Fruit fly (Drosophila melanogaster): Measurements from ENCODE around the gene CG14042.
A peak's percentile ranks its signal among the peaks of the same experiment; 100 is the strongest.

CG14042 gene

DNA sequence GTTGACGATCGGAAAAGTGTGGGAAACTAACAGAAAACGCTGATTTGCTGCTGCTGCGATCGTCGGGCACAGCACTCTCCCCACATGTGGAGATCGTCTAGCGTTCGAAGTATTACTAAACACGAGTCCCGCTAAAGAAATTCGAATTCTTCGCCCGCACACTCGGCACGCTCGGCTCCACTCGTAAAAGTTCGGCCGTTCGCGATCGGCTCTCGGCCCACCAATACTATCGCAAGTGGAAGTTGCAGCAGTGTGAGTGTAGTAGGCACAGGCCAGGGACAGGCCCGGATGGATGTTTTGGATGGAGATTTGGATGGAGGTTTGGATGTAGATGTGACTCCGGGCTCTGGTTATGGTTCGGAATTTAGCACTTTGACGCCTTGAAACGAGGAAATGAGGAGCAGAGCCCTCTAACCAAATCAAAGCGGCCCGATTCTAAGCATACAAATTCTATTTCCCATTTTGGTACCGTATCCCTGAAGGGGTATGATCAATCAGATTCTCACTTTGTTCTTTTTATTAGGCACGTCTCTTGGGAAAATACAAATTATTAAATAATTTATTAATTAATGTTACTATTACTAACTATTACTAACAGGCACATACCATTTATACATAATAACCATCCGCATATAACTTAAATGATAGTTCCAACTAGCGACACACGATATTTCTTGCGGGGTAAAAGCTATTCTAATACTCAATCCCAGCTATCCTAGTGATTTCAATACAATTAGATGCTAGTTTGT is 10.0 kb upstream of the CG14042 start (continued):
- TF ChIP-seq CG18262 (tag; optimal IDR thresholded peaks at IDR 0.05) (peak; percentile 0), dysf (GFP tag; IDR thresholded peaks at IDR 0.05) (no peak; the same call in 2 of the 3 replicates), esg (GFP tag; conservative IDR thresholded peaks at IDR 0.05) (no peak), az2 (GFP tag; optimal IDR thresholded peaks at IDR 0.05) (no peak), Jarid2 (GFP tag; optimal IDR thresholded peaks at IDR 0.05) (peak; percentile 33), gem (tag; optimal IDR thresholded peaks at IDR 0.05) (peak; percentile 44), Nf-YB (GFP tag; optimal IDR thresholded peaks at IDR 0.05) (peak; percentile 35), Doc3 (GFP tag; IDR thresholded peaks at IDR 0.05; ENCODE audit: partially characterized antibody) (0 out of 3 replicates have a peak, but pooled peaks have one; percentile 30), CG9437 (GFP tag; optimal IDR thresholded peaks at IDR 0.05) (no peak), CG34422 (GFP tag; IDR thresholded peaks at IDR 0.05) (0 out of 3 replicates have a peak, but pooled peaks have one; percentile 20)

DNA sequence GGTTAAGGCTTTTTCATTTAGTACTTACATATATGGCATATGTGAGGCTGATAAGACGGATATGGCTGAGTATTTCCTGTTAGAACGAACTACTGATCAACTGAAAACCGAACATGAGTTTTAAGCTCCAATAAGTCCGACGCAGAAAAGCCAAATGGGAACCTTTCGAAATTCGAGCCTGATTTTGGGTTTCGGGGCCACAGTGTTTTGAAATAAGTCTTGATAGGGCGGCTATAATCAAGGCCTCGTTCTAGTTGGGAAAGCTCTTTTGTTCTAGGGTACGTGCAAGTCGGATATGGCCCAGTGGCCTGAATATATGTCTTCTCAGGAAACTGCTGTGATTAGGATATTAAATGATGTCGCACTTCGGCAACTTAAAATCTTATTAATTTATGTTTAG is 9.4 kb upstream of the CG14042 start, which contains the start of gene vkg:
Gene vkg, minus strand, starts transcription at position 101 of the 400 bp plus-strand sequence.
- TF ChIP-seq CG7357 (GFP tag; IDR thresholded peaks at IDR 0.05) (no peak), Side (GFP tag; optimal IDR thresholded peaks at IDR 0.05) (no peak), CrebB (tag; optimal IDR thresholded peaks at IDR 0.05) (no peak), Sry-β (GFP tag; optimal IDR thresholded peaks at IDR 0.05) (no peak), ara (GFP tag; IDR thresholded peaks at IDR 0.05) (no peak), sd (tag; optimal IDR thresholded peaks at IDR 0.05) (no peak), CG4328 (GFP tag; optimal IDR thresholded peaks at IDR 0.05) (no peak), Hr51 (GFP tag; optimal IDR thresholded peaks at IDR 0.05) (no peak), CG10565 (GFP tag; optimal IDR thresholded peaks at IDR 0.05) (no peak), CG13424 (tag; optimal IDR thresholded peaks at IDR 0.05) (no peak), CG2199 (GFP tag; IDR thresholded peaks at IDR 0.05) (no peak), fd96Cb (tag; optimal IDR thresholded peaks at IDR 0.05) (no peak), CG14965 (GFP tag; optimal IDR thresholded peaks at IDR 0.05; ENCODE audit: borderline replicate concordance) (no peak), H15 (GFP tag; IDR thresholded peaks at IDR 0.05) (no peak), Nf-YA (GFP tag; IDR thresholded peaks at IDR 0.05) (no peak), CG7556 (GFP tag; optimal IDR thresholded peaks at IDR 0.05) (no peak), CG7745 (tag; optimal IDR thresholded peaks at IDR 0.05) (no peak), CG1832 (GFP tag; optimal IDR thresholded peaks at IDR 0.05) (no peak)

- TF ChIP-seq Pdp1 (GFP tag; optimal IDR thresholded peaks at IDR 0.05), result peak in 1 of 2 experiments; percentile 20
- TF ChIP-seq Jarid2 (GFP tag; optimal IDR thresholded peaks at IDR 0.05), result peak; percentile 51
- no peak for TF ChIP-seq B-H2 (GFP tag; optimal IDR thresholded peaks at IDR 0.05)
- TF ChIP-seq CG1647 (GFP tag; optimal IDR thresholded peaks at IDR 0.05), result no peak
- TF ChIP-seq ftz-f1 (GFP tag; optimal IDR thresholded peaks at IDR 0.05), result peak; percentile 45
- peak; percentile 48; the same call in 1 of the 3 replicates for TF ChIP-seq CG6175 (GFP tag; IDR thresholded peaks at IDR 0.05)
- TF ChIP-seq cg (GFP tag; optimal IDR thresholded peaks at IDR 0.05), result peak; percentile 14
- TF ChIP-seq Med (GFP tag), result peak; percentile 61
- TF ChIP-seq slbo (GFP tag; IDR thresholded peaks at IDR 0.05), result peak; percentile 26; the same call in 1 of the 2 replicates
- TF ChIP-seq Deaf1 (tag; optimal IDR thresholded peaks at IDR 0.05), result peak; percentile 97
- no peak for TF ChIP-seq ATbp (GFP tag; optimal IDR thresholded peaks at IDR 0.05)
- peak; percentile 97 for TF ChIP-seq CG34376 (GFP tag; optimal IDR thresholded peaks at IDR 0.05)
- TF ChIP-seq Optix (GFP tag; IDR thresholded peaks at IDR 0.05), result 0 out of 3 replicates have a peak, but pooled peaks have one; percentile 22
- no peak for TF ChIP-seq Ets65A (GFP tag)
- TF ChIP-seq CG10543 (GFP tag; optimal IDR thresholded peaks at IDR 0.05), result peak; percentile 80
- no peak for TF ChIP-seq CG8290 (GFP tag; optimal IDR thresholded peaks at IDR 0.05)
- no peak for TF ChIP-seq CG8290 (tag; optimal IDR thresholded peaks at IDR 0.05)
- no peak for TF ChIP-seq org-1 (GFP tag; optimal IDR thresholded peaks at IDR 0.05)
- TF ChIP-seq Taf1 (GFP tag; IDR thresholded peaks at IDR 0.05), result no peak
Measured at dm6 chr2L:5029049-5029808, 8.3 kb upstream of the CG14042 start, which contains the start of gene Col4a1. Gene Col4a1 (plus strand): TSS chr2L:5029609.
